Worm (Caenorhabditis elegans) whole organism, early embryonic: ENCODE data around the gene hsp-90.

Experiments
- ama-1 ChIP-seq: fragments of 150-350 bp; optimal IDR thresholded peaks from 2 replicates; lab custom pipeline; 2014
- ceh-36 ChIP-seq: sonication (generic microtip); optimal IDR thresholded peaks from 2 replicates; lab custom pipeline; 2016; ENCODE audit warnings: missing genetic modification characterization, inconsistent platforms, missing compliant biosample characterization
- hmbx-1 ChIP-seq: sonication (generic microtip); optimal IDR thresholded peaks from 2 replicates; lab custom pipeline; 2016; ENCODE audit warnings: mild to moderate bottlenecking, missing genetic modification characterization, missing compliant biosample characterization
- hnd-1 ChIP-seq: sonication (generic microtip); optimal IDR thresholded peaks from 2 replicates; lab custom pipeline; 2016; ENCODE audit warnings: missing genetic modification characterization, missing compliant biosample characterization

DNA sequence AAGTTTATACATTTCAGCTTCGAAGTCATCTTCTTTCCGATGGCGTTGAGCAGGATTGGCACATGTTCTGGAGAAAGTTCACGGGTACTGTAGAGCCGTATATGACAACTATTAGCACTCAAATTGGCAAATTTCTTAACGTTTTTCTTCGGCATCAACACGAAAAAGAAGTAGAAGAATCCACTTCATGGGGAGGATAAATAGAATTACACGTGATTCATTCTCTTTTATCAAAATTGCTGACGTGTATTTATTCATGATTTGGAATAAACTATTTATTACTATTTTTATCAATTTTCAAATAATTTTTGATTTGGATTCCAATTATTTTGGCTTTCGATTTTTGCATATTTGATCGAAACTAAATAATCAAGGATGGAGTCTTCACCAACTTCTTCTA, 19.0 kb upstream of the hsp-90 start, which contains the start of gene C47E8.1:
- no peak for TF ChIP-seq hmbx-1
- TF ChIP-seq ama-1 (lab: Kevin White, UChicago): no peak
- no peak for TF ChIP-seq hnd-1 (tag; lab: Kevin White, UChicago)
- no peak for TF ChIP-seq ceh-36 (tag; lab: Kevin White, UChicago)
